Worm (Caenorhabditis elegans): ENCODE results near the gene aat-8.

DNA sequence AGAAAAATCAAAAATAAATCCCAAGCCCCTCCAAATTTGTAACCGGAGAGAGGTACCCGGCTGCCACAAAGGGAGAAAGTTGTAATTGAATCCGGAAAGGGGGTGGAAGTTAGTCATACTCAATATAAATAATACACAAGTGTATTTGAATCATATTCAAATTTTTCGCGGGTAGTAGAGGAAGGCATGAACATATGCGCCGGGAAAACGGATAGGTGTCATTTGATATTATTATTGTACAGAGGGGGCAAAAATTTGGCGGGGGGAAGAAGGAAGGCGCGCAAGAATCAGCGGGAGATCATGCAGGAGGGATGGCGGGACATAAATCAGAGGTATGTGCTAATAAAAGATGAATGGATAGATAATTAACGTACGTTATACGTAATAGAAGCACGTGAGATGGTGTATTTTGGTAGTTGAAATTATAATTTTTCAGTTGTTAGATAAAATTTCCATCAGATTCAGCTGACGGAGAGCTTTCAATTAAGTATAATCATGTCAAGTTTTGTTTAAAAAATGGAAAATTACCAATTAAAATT, 38.2 kb downstream of the aat-8 start, which contains the start of gene F28F9.3:
- no peak for TF ChIP-seq nhr-76 (tag; optimal IDR thresholded peaks at IDR 0.05)
- no peak for TF ChIP-seq snpc-4 (tag; optimal IDR thresholded peaks at IDR 0.05)
- no peak for TF ChIP-seq Y75B8A.6 (GFP tag; IDR thresholded peaks at IDR 0.05)
- no peak for TF ChIP-seq zip-2 (tag; optimal IDR thresholded peaks at IDR 0.05)
- TF ChIP-seq ceh-28 (tag; optimal IDR thresholded peaks at IDR 0.05), result no peak
- no peak for TF ChIP-seq unc-62 (GFP tag; optimal IDR thresholded peaks at IDR 0.05 in 1 of 2)
- no peak for TF ChIP-seq unc-62 (tag; optimal IDR thresholded peaks at IDR 0.05)
